Fruit fly (Drosophila melanogaster): Measurements from ENCODE around the gene slgA.

Gene slgA

dm6 chrX:21387695-21388094 is 13.9 kb downstream of the slgA start, which contains the start of gene Ddx56:
Gene Ddx56 (minus strand): TSS chrX:21387946.
- TF ChIP-seq CG8119 (GFP tag; IDR thresholded peaks at IDR 0.05) (0 out of 3 replicates have a peak, but pooled peaks have one; percentile 13), salr (GFP tag; optimal IDR thresholded peaks at IDR 0.05) (no peak), CG6808 (GFP tag; optimal IDR thresholded peaks at IDR 0.05) (no peak)

dm6 chrX:21388734-21389133 is 14.9 kb downstream of the slgA start, which contains the start of gene mst:
Gene mst (plus strand): TSS chrX:21388977.
- TF ChIP-seq CG31627 (GFP tag; optimal IDR thresholded peaks at IDR 0.05) (no peak), CG6792 (GFP tag; optimal IDR thresholded peaks at IDR 0.05) (no peak), svp (GFP tag) (no peak), CG1621 (tag; optimal IDR thresholded peaks at IDR 0.05) (no peak), Eip78C (GFP tag) (peak; percentile 3), pdm3 (GFP tag; optimal IDR thresholded peaks at IDR 0.05) (no peak), CG7368 (GFP tag; optimal IDR thresholded peaks at IDR 0.05) (no peak), Smox (GFP tag; optimal IDR thresholded peaks at IDR 0.05) (no peak)

dm6 chrX:21396860-21397459 is 23.2 kb downstream of the slgA start, which contains the start of gene lcs:
Gene lcs (minus strand): TSS chrX:21397316.
- TF ChIP-seq Sox102F (GFP tag; optimal IDR thresholded peaks at IDR 0.05), result no peak
- TF ChIP-seq spab (GFP tag; optimal IDR thresholded peaks at IDR 0.05), result no peak
- TF ChIP-seq Blimp-1 (GFP tag; optimal IDR thresholded peaks at IDR 0.05), result no peak
- TF ChIP-seq ss (GFP tag; optimal IDR thresholded peaks at IDR 0.05), result no peak
- TF ChIP-seq Sox14 (GFP tag; optimal IDR thresholded peaks at IDR 0.05), result no peak
- TF ChIP-seq CG11294 (GFP tag; IDR thresholded peaks at IDR 0.05), result no peak
- TF ChIP-seq CG16779 (tag; optimal IDR thresholded peaks at IDR 0.05), result no peak
- TF ChIP-seq CG7368 (GFP tag; optimal IDR thresholded peaks at IDR 0.05), result no peak
- TF ChIP-seq Eip93F (GFP tag; optimal IDR thresholded peaks at IDR 0.05), result no peak
- no peak for TF ChIP-seq CG6792 (GFP tag; optimal IDR thresholded peaks at IDR 0.05)
- TF ChIP-seq Lpt (GFP tag; optimal IDR thresholded peaks at IDR 0.05), result no peak
- TF ChIP-seq CG15336 (GFP tag; IDR thresholded peaks at IDR 0.05), result no peak
- TF ChIP-seq CG6276 (GFP tag; optimal IDR thresholded peaks at IDR 0.05), result no peak
- no peak for TF ChIP-seq topi (GFP tag; optimal IDR thresholded peaks at IDR 0.05)
- TF ChIP-seq Hr4 (GFP tag; optimal IDR thresholded peaks at IDR 0.05), result no peak

dm6 chrX:21402672-21403071 is 28.9 kb downstream of the slgA start, which contains the start of gene whe:
Gene whe (minus strand): TSS chrX:21402772.
- TF ChIP-seq pdm3 (GFP tag; optimal IDR thresholded peaks at IDR 0.05), result no peak
- no peak for TF ChIP-seq Smox (GFP tag; optimal IDR thresholded peaks at IDR 0.05)
- no peak for TF ChIP-seq CG3032 (tag; optimal IDR thresholded peaks at IDR 0.05)

- TF ChIP-seq esn (GFP tag; optimal IDR thresholded peaks at IDR 0.05) (no peak), CG11294 (GFP tag; IDR thresholded peaks at IDR 0.05) (no peak), CG3919 (GFP tag; optimal IDR thresholded peaks at IDR 0.05) (no peak), dsx (GFP tag; optimal IDR thresholded peaks at IDR 0.05; ENCODE audit: poor library complexity, severe bottlenecking) (no peak), CG6808 (GFP tag; optimal IDR thresholded peaks at IDR 0.05) (no peak), CG11902 (GFP tag; optimal IDR thresholded peaks at IDR 0.05) (no peak), salr (GFP tag; optimal IDR thresholded peaks at IDR 0.05) (no peak), Met (GFP tag; optimal IDR thresholded peaks at IDR 0.05) (no peak), CG34406 (GFP tag; optimal IDR thresholded peaks at IDR 0.05) (no peak), CG4318 (GFP tag; optimal IDR thresholded peaks at IDR 0.05) (no peak), topi (GFP tag; optimal IDR thresholded peaks at IDR 0.05) (no peak), Ets21C (GFP tag; optimal IDR thresholded peaks at IDR 0.05) (no peak), CG6854 (GFP tag; optimal IDR thresholded peaks at IDR 0.05) (no peak), lz (GFP tag; optimal IDR thresholded peaks at IDR 0.05) (no peak), OdsH (GFP tag; optimal IDR thresholded peaks at IDR 0.05) (no peak), Sox15 (GFP tag; optimal IDR thresholded peaks at IDR 0.05) (no peak), CG8632 (GFP tag; optimal IDR thresholded peaks at IDR 0.05) (no peak)
Observed at dm6 chrX:21429156-21429555, 55.4 kb downstream of the slgA start, which contains the start of gene CG10918. Gene CG10918 (minus strand): TSS chrX:21429256.

Data from whole organism, prepupa.